Fruit fly (Drosophila melanogaster): ENCODE measurements around the gene Glut3.

The Glut3 gene

dm6 chr3R:16788011-16788410, at the start of gene Glut3:
Gene Glut3, plus strand, starts transcription at chr3R:16788311.
- TF ChIP-seq tai (GFP tag; optimal IDR thresholded peaks at IDR 0.05) (no peak), dsf (GFP tag; optimal IDR thresholded peaks at IDR 0.05; ENCODE audit: borderline replicate concordance) (no peak), brk (GFP tag; optimal IDR thresholded peaks at IDR 0.05) (no peak), Hnf4 (GFP tag; optimal IDR thresholded peaks at IDR 0.05) (no peak), Mio (GFP tag; optimal IDR thresholded peaks at IDR 0.05) (no peak), foxo (GFP tag; optimal IDR thresholded peaks at IDR 0.05) (no peak), jim (GFP tag; optimal IDR thresholded peaks at IDR 0.05) (no peak)

dm6 chr3R:16742278-16742677, 45.8 kb upstream of the Glut3 start:
- no peak for TF ChIP-seq Jra (GFP tag; optimal IDR thresholded peaks at IDR 0.05)
- no peak for TF ChIP-seq OdsH (GFP tag; optimal IDR thresholded peaks at IDR 0.05)
- TF ChIP-seq brk (GFP tag; optimal IDR thresholded peaks at IDR 0.05) = no peak
- no peak for TF ChIP-seq pan (optimal IDR thresholded peaks at IDR 0.05)
- TF ChIP-seq foxo (GFP tag; optimal IDR thresholded peaks at IDR 0.05) = no peak
- no peak for TF ChIP-seq dmrt93B (GFP tag; optimal IDR thresholded peaks at IDR 0.05)
- TF ChIP-seq N (GFP tag; optimal IDR thresholded peaks at IDR 0.05) = no peak
- no peak for TF ChIP-seq sage (GFP tag; optimal IDR thresholded peaks at IDR 0.05)
- no peak for TF ChIP-seq Vsx2 (GFP tag; optimal IDR thresholded peaks at IDR 0.05; ENCODE audit: partially characterized antibody)
- TF ChIP-seq tai (GFP tag; optimal IDR thresholded peaks at IDR 0.05) = no peak
- TF ChIP-seq Hr78 (GFP tag; optimal IDR thresholded peaks at IDR 0.05) = no peak
- TF ChIP-seq Dif (GFP tag; optimal IDR thresholded peaks at IDR 0.05; ENCODE audit: partially characterized antibody) = no peak
- no peak for TF ChIP-seq Rel (GFP tag; optimal IDR thresholded peaks at IDR 0.05)
- no peak for TF ChIP-seq Rel (tag; optimal IDR thresholded peaks at IDR 0.05)
- no peak for TF ChIP-seq lola (GFP tag; optimal IDR thresholded peaks at IDR 0.05)

dm6 chr3R:16743073-16743821, 44.9 kb upstream of the Glut3 start:
- TF ChIP-seq Dfd (GFP tag; optimal IDR thresholded peaks at IDR 0.05) (no peak), HLH106 (tag; optimal IDR thresholded peaks at IDR 0.05) (no peak), Myc (optimal IDR thresholded peaks at IDR 0.05) (no peak), Mio (GFP tag; optimal IDR thresholded peaks at IDR 0.05) (no peak), pan (optimal IDR thresholded peaks at IDR 0.05) (no peak), CG32264 (GFP tag; optimal IDR thresholded peaks at IDR 0.05) (no peak), OdsH (GFP tag; optimal IDR thresholded peaks at IDR 0.05) (no peak), CrebA (GFP tag; optimal IDR thresholded peaks at IDR 0.05; ENCODE audit: borderline replicate concordance) (no peak), jim (GFP tag; optimal IDR thresholded peaks at IDR 0.05) (no peak), ey (GFP tag; optimal IDR thresholded peaks at IDR 0.05) (no peak), Dif (GFP tag; optimal IDR thresholded peaks at IDR 0.05; ENCODE audit: partially characterized antibody) (no peak), GATAd (GFP tag; optimal IDR thresholded peaks at IDR 0.05) (no peak)

dm6 chr3R:16744290-16744689, 43.8 kb upstream of the Glut3 start:
- TF ChIP-seq Sp1 (GFP tag; optimal IDR thresholded peaks at IDR 0.05) (no peak), h (GFP tag; optimal IDR thresholded peaks at IDR 0.05) (no peak), rgr (GFP tag; optimal IDR thresholded peaks at IDR 0.05) (no peak), Myc (optimal IDR thresholded peaks at IDR 0.05) (no peak), fru (GFP tag; optimal IDR thresholded peaks at IDR 0.05) (no peak), br (GFP tag; optimal IDR thresholded peaks at IDR 0.05) (no peak), lola (GFP tag; optimal IDR thresholded peaks at IDR 0.05) (no peak), Rel (GFP tag; optimal IDR thresholded peaks at IDR 0.05) (no peak), Rel (tag; optimal IDR thresholded peaks at IDR 0.05) (no peak), foxo (GFP tag; optimal IDR thresholded peaks at IDR 0.05) (no peak), dmrt93B (GFP tag; optimal IDR thresholded peaks at IDR 0.05) (no peak), GATAd (GFP tag; optimal IDR thresholded peaks at IDR 0.05) (no peak), CrebA (GFP tag; optimal IDR thresholded peaks at IDR 0.05; ENCODE audit: borderline replicate concordance) (no peak), dsf (GFP tag; optimal IDR thresholded peaks at IDR 0.05; ENCODE audit: borderline replicate concordance) (no peak), Jra (GFP tag; optimal IDR thresholded peaks at IDR 0.05) (no peak)

- TF ChIP-seq Myc (optimal IDR thresholded peaks at IDR 0.05) (no peak), jim (GFP tag; optimal IDR thresholded peaks at IDR 0.05) (no peak), Dif (GFP tag; optimal IDR thresholded peaks at IDR 0.05; ENCODE audit: partially characterized antibody) (no peak), foxo (GFP tag; optimal IDR thresholded peaks at IDR 0.05) (no peak), Hnf4 (GFP tag; optimal IDR thresholded peaks at IDR 0.05) (no peak), dmrt93B (GFP tag; optimal IDR thresholded peaks at IDR 0.05) (no peak), lola (GFP tag; optimal IDR thresholded peaks at IDR 0.05) (no peak), Hr78 (GFP tag; optimal IDR thresholded peaks at IDR 0.05) (no peak), CrebA (GFP tag; optimal IDR thresholded peaks at IDR 0.05; ENCODE audit: borderline replicate concordance) (no peak), GATAd (GFP tag; optimal IDR thresholded peaks at IDR 0.05) (no peak), pan (optimal IDR thresholded peaks at IDR 0.05) (no peak), sage (GFP tag; optimal IDR thresholded peaks at IDR 0.05) (no peak), dsf (GFP tag; optimal IDR thresholded peaks at IDR 0.05; ENCODE audit: borderline replicate concordance) (no peak), N (GFP tag; optimal IDR thresholded peaks at IDR 0.05) (no peak), Hr83 (GFP tag; optimal IDR thresholded peaks at IDR 0.05; ENCODE audit: poor library complexity, severe bottlenecking) (no peak), br (GFP tag; optimal IDR thresholded peaks at IDR 0.05) (no peak), psq (GFP tag; optimal IDR thresholded peaks at IDR 0.05) (no peak), dl (GFP tag; optimal IDR thresholded peaks at IDR 0.05; ENCODE audit: insufficient read depth in 1 of 2, partially characterized antibody in 2 of 2) (no peak), Abd-B (GFP tag; optimal IDR thresholded peaks at IDR 0.05) (no peak), Jra (GFP tag; optimal IDR thresholded peaks at IDR 0.05) (no peak)
These were observed 43.0 kb upstream of the Glut3 start for dm6 chr3R:16745150-16745549.
